Fruit fly (Drosophila melanogaster) whole organism, embryonic: ENCODE data around the gene SP555.

Experiments
- CG30403 ChIP-seq: fragments of 200-800 bp; sonication (Bioruptor generic); optimal IDR thresholded peaks from 3 replicates; lab custom pipeline; 2016; ENCODE audit warnings: missing biosample characterization, missing genetic modification characterization
- Camta ChIP-seq: fragments of 200-800 bp; sonication (Bioruptor generic); optimal IDR thresholded peaks from 2 replicates; lab custom pipeline; 2016; ENCODE audit warnings: missing biosample characterization, missing genetic modification characterization
- H15 ChIP-seq: fragments of 200-800 bp; sonication (Bioruptor generic); IDR thresholded peaks from 3 replicates; pipeline ENCODE4 v1.3.6; 2022; ENCODE audit warnings: missing biosample characterization, missing genetic modification characterization
- Mad ChIP-seq: fragments of 200-800 bp; sonication (Bioruptor generic); optimal IDR thresholded peaks from 2 replicates; lab custom pipeline; 2016; ENCODE audit warnings: missing biosample characterization, missing genetic modification characterization
- Scr ChIP-seq: fragments of 200-800 bp; sonication (Bioruptor generic); IDR thresholded peaks from 2 replicates; pipeline ENCODE4 v1.3.6; 2022; ENCODE audit warnings: missing biosample characterization, missing genetic modification characterization; ENCODE audit not compliant: partially characterized antibody
- jing ChIP-seq: fragments of 200-800 bp; sonication (Bioruptor generic); optimal IDR thresholded peaks from 2 replicates; lab custom pipeline; 2018; ENCODE audit warnings: missing biosample characterization, mild to moderate bottlenecking, missing genetic modification characterization
- ken ChIP-seq: fragments of 200-800 bp; sonication (Bioruptor generic); IDR thresholded peaks from 3 replicates; pipeline ENCODE4 v1.3.6; 2022; ENCODE audit warnings: missing biosample characterization, missing genetic modification characterization

DNA sequence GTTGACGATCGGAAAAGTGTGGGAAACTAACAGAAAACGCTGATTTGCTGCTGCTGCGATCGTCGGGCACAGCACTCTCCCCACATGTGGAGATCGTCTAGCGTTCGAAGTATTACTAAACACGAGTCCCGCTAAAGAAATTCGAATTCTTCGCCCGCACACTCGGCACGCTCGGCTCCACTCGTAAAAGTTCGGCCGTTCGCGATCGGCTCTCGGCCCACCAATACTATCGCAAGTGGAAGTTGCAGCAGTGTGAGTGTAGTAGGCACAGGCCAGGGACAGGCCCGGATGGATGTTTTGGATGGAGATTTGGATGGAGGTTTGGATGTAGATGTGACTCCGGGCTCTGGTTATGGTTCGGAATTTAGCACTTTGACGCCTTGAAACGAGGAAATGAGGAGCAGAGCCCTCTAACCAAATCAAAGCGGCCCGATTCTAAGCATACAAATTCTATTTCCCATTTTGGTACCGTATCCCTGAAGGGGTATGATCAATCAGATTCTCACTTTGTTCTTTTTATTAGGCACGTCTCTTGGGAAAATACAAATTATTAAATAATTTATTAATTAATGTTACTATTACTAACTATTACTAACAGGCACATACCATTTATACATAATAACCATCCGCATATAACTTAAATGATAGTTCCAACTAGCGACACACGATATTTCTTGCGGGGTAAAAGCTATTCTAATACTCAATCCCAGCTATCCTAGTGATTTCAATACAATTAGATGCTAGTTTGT lies 10.0 kb upstream of the SP555 start:
- TF ChIP-seq jing (GFP tag; lab: Kevin White, UChicago) (no peak), H15 (no peak), CG30403 (no peak), Scr (GFP tag; lab: Robert Waterston, UW) (no peak), Mad (no peak), Camta (no peak), ken (GFP tag; lab: Robert Waterston, UW) (no peak)
